Worm (Caenorhabditis elegans) whole organism, L4 larva: Measurements from ENCODE around the gene srh-271.
A peak's percentile ranks its signal among the peaks of the same experiment; 100 is the strongest.

Experiments
- F26F4.8 ChIP-seq: fragments of 200-800 bp; sonication (Bioruptor generic); conservative IDR thresholded peaks from 2 replicates; pipeline ENCODE4 v1.3.6; 2022; ENCODE audit warnings: missing genetic modification characterization, missing compliant biosample characterization
- F37D6.2 ChIP-seq: sonication (generic microtip); optimal IDR thresholded peaks from 2 replicates; lab custom pipeline; 2016; ENCODE audit warnings: mild to moderate bottlenecking, missing genetic modification characterization, missing compliant biosample characterization
- Y105C5A.15 ChIP-seq: fragments of 200-800 bp; sonication (Bioruptor generic); IDR thresholded peaks from 2 replicates; pipeline ENCODE4 v1.3.6; 2022; ENCODE audit warnings: missing genetic modification characterization, missing compliant biosample characterization
- Y5F2A.4 ChIP-seq: fragments of 200-800 bp; sonication (Bioruptor generic); optimal IDR thresholded peaks from 2 replicates; lab custom pipeline; 2018; ENCODE audit warnings: mild to moderate bottlenecking, missing genetic modification characterization, missing compliant biosample characterization
- aha-1 ChIP-seq: fragments of 150-350 bp; peaks from one replicate; lab custom pipeline; 2014; ENCODE audit warnings: missing biosample characterization, missing genetic modification characterization
- aly-2 ChIP-seq: sonication (generic microtip); optimal IDR thresholded peaks from 2 replicates; lab custom pipeline; 2018; ENCODE audit warnings: missing biosample characterization, missing genetic modification characterization
- ces-1 ChIP-seq: fragments of 150-350 bp; sonication (generic microtip); optimal IDR thresholded peaks from 4 replicates; lab custom pipeline; 2014; ENCODE audit warnings: missing biosample characterization, missing genetic modification reagents, missing genetic modification characterization
- cey-2 ChIP-seq: sonication (generic microtip); optimal IDR thresholded peaks from 3 replicates; lab custom pipeline; 2017; ENCODE audit warnings: missing genetic modification characterization, mild to moderate bottlenecking, missing compliant biosample characterization, antibody characterized with exemption, borderline replicate concordance; ENCODE audit not compliant: insufficient read depth
- daf-12 ChIP-seq: fragments of 150-350 bp; optimal IDR thresholded peaks from 2 replicates; lab custom pipeline; 2014; ENCODE audit warnings: missing biosample characterization, missing genetic modification reagents, missing genetic modification characterization
- daf-16 ChIP-seq, 3 experiments: sonication (generic microtip); optimal IDR thresholded peaks; 2 replicates each; lab custom pipeline; 2016 to 2017; ENCODE audit warnings: missing genetic modification characterization in 3 of 3, missing genetic modification reagents in 3 of 3, mild to moderate bottlenecking in 2 of 3, missing compliant biosample characterization in 2 of 3, missing biosample characterization in 1 of 3, moderate library complexity in 1 of 3
- daf-8 ChIP-seq: fragments of 200-800 bp; sonication (Bioruptor generic); IDR thresholded peaks from 2 replicates; pipeline ENCODE4 v1.3.6; 2022; ENCODE audit warnings: missing genetic modification characterization, missing compliant biosample characterization
- dmd-6 ChIP-seq: fragments of 200-800 bp; sonication (Bioruptor generic); IDR thresholded peaks from 2 replicates; pipeline ENCODE4 v1.3.6; 2022; ENCODE audit warnings: missing genetic modification reagents, missing genetic modification characterization, missing compliant biosample characterization
- dmd-9 ChIP-seq: fragments of 200-800 bp; sonication (Bioruptor generic); IDR thresholded peaks from 2 replicates; pipeline ENCODE4 v1.3.6; 2022; ENCODE audit warnings: missing genetic modification reagents, missing genetic modification characterization, missing compliant biosample characterization
- dpl-1 ChIP-seq: fragments of 150-350 bp; optimal IDR thresholded peaks from 2 replicates; lab custom pipeline; 2014; ENCODE audit warnings: missing biosample characterization, missing genetic modification reagents, missing genetic modification characterization
- duxl-1 ChIP-seq: sonication (generic microtip); optimal IDR thresholded peaks from 2 replicates; lab custom pipeline; 2016; ENCODE audit warnings: mild to moderate bottlenecking, missing genetic modification characterization, moderate library complexity, missing compliant biosample characterization; ENCODE audit not compliant: poor library complexity
- egl-43 ChIP-seq: fragments of 200-800 bp; sonication (Bioruptor generic); IDR thresholded peaks from 2 replicates; pipeline ENCODE4 v1.3.6; 2022; ENCODE audit warnings: missing genetic modification reagents, missing genetic modification characterization, missing compliant biosample characterization
- fos-1 ChIP-seq: fragments of 150-350 bp; optimal IDR thresholded peaks from 2 replicates; lab custom pipeline; 2014; ENCODE audit warnings: missing biosample characterization, missing genetic modification characterization
- hlh-11 ChIP-seq: fragments of 200-800 bp; sonication (Bioruptor generic); optimal IDR thresholded peaks from 2 replicates; lab custom pipeline; 2018; ENCODE audit warnings: mild to moderate bottlenecking, missing genetic modification characterization, missing compliant biosample characterization
- lim-7 ChIP-seq: fragments of 200-800 bp; sonication (Bioruptor generic); IDR thresholded peaks from 2 replicates; pipeline ENCODE4 v1.3.6; 2022; ENCODE audit warnings: missing genetic modification characterization, missing compliant biosample characterization
- lin-1 ChIP-seq: fragments of 200-800 bp; sonication (Bioruptor generic); IDR thresholded peaks from 2 replicates; pipeline ENCODE4 v1.3.6; 2022; ENCODE audit warnings: missing genetic modification reagents, missing genetic modification characterization, missing compliant biosample characterization
- lin-38 ChIP-seq: fragments of 200-800 bp; sonication (Bioruptor generic); IDR thresholded peaks from 2 replicates; pipeline ENCODE4 v1.3.6; 2022; ENCODE audit warnings: missing genetic modification reagents, missing genetic modification characterization, missing compliant biosample characterization
- lin-39 ChIP-seq: fragments of 150-350 bp; optimal IDR thresholded peaks from 2 replicates; lab custom pipeline; 2014; ENCODE audit warnings: missing biosample characterization, missing genetic modification reagents, missing genetic modification characterization
- mep-1 ChIP-seq: fragments of 150-350 bp; sonication (generic microtip); optimal IDR thresholded peaks from 3 replicates; lab custom pipeline; 2014; ENCODE audit warnings: missing biosample characterization, missing genetic modification characterization
- mes-2 ChIP-seq: sonication (generic microtip); optimal IDR thresholded peaks from 2 replicates; lab custom pipeline; 2016; ENCODE audit warnings: missing genotype, mild to moderate bottlenecking, missing genetic modification characterization, missing compliant biosample characterization; ENCODE audit not compliant: poor library complexity, severe bottlenecking
- nhr-10 ChIP-seq: fragments of 150-350 bp; optimal IDR thresholded peaks from 2 replicates; lab custom pipeline; 2014; ENCODE audit warnings: missing biosample characterization, missing genetic modification characterization
- nhr-111 ChIP-seq: fragments of 200-800 bp; sonication (Bioruptor generic); optimal IDR thresholded peaks from 2 replicates; lab custom pipeline; 2018; ENCODE audit warnings: mild to moderate bottlenecking, missing genetic modification characterization, missing compliant biosample characterization
- nhr-237 ChIP-seq: sonication (generic microtip); optimal IDR thresholded peaks from 2 replicates; lab custom pipeline; 2017; ENCODE audit warnings: missing biosample characterization, missing genetic modification characterization
- nhr-28 ChIP-seq: fragments of 150-350 bp; optimal IDR thresholded peaks from 2 replicates; lab custom pipeline; 2014; ENCODE audit warnings: missing biosample characterization, missing genetic modification characterization
- rbr-2 ChIP-seq: sonication (generic microtip); optimal IDR thresholded peaks from 2 replicates; lab custom pipeline; 2016; ENCODE audit warnings: missing genotype, missing genetic modification characterization, missing compliant biosample characterization
- saeg-2 ChIP-seq: fragments of 200-800 bp; sonication (Bioruptor generic); IDR thresholded peaks from 2 replicates; pipeline ENCODE4 v1.3.6; 2022; ENCODE audit warnings: missing genetic modification reagents, missing genetic modification characterization, missing compliant biosample characterization
- set-16 ChIP-seq: fragments of 200-800 bp; sonication (Bioruptor generic); IDR thresholded peaks from 2 replicates; pipeline ENCODE4 v1.3.6; 2022; ENCODE audit warnings: missing genetic modification reagents, missing genetic modification characterization, missing compliant biosample characterization
- skn-1 ChIP-seq: fragments of 150-350 bp; optimal IDR thresholded peaks from 2 replicates; lab custom pipeline; 2014; ENCODE audit warnings: missing biosample characterization, missing genetic modification characterization
- snpc-1.2 ChIP-seq: fragments of 200-800 bp; sonication (Bioruptor generic); IDR thresholded peaks from 2 replicates; pipeline ENCODE4 v1.3.6; 2022; ENCODE audit warnings: missing genetic modification reagents, missing genetic modification characterization, missing compliant biosample characterization
- snpc-4 ChIP-seq: fragments of 150-350 bp; optimal IDR thresholded peaks from 2 replicates; lab custom pipeline; 2014; ENCODE audit warnings: missing biosample characterization, missing genetic modification characterization
- unc-130 ChIP-seq: sonication (generic microtip); optimal IDR thresholded peaks from 2 replicates; lab custom pipeline; 2016; ENCODE audit warnings: missing genetic modification reagents, missing genetic modification characterization, missing compliant biosample characterization
- unc-39 ChIP-seq: sonication (generic microtip); optimal IDR thresholded peaks from 2 replicates; lab custom pipeline; 2017; ENCODE audit warnings: missing biosample characterization, missing genetic modification characterization
- unc-62 ChIP-seq, 3 experiments: fragments of 150-350 bp in 1 of 3; sonication (generic microtip); optimal IDR thresholded peaks in 2 of 3; peaks in 1 of 3; 1 replicate in 1 of 3; 2 replicates in 2 of 3; lab custom pipeline; 2014 to 2017; ENCODE audit warnings: missing biosample characterization in 3 of 3, missing genetic modification characterization in 3 of 3, missing genetic modification reagents in 3 of 3, missing genotype in 1 of 3
- vab-7 ChIP-seq: fragments of 200-800 bp; sonication (Bioruptor generic); IDR thresholded peaks from 2 replicates; pipeline ENCODE4 v1.3.6; 2022; ENCODE audit warnings: missing genetic modification reagents, missing genetic modification characterization, missing compliant biosample characterization
- zfp-2 ChIP-seq: sonication (generic microtip); optimal IDR thresholded peaks from 2 replicates; lab custom pipeline; 2016; ENCODE audit warnings: mild to moderate bottlenecking, missing genetic modification characterization, missing compliant biosample characterization
- zfp-3 ChIP-seq: fragments of 200-800 bp; sonication (Bioruptor generic); conservative IDR thresholded peaks from 2 replicates; pipeline ENCODE4 v1.3.6; 2022; ENCODE audit warnings: missing genetic modification reagents, missing genetic modification characterization, missing compliant biosample characterization
- zip-2 ChIP-seq: fragments of 150-350 bp; optimal IDR thresholded peaks from 2 replicates; lab custom pipeline; 2014; ENCODE audit warnings: missing biosample characterization, missing genetic modification characterization

The srh-271 gene

DNA sequence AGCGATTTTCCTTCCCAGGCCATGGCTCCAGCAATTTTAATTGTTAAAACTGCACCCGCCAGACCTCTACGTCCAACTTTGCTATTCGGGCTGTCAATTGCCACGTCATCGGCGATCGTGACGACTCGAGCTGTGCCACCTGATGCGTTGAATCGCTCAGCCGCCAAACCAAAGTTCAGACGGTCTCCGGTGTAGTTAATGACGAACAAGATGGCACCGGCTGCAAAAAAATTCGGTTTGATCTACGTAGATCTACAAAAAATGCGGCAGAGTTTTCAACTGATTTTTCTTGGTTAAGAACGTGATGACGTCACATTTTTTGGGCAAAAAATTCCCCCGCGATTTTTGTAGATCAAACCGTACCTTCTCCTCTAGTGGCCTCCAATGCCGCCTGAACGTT lies 29.2 kb upstream of the srh-271 start:
- TF ChIP-seq rbr-2 (tag; lab: Kevin White, UChicago) (no peak), zfp-2 (no peak), aha-1 (peak; percentile 98)
- TF ChIP-seq, all 104 proteins: peak for 1

DNA sequence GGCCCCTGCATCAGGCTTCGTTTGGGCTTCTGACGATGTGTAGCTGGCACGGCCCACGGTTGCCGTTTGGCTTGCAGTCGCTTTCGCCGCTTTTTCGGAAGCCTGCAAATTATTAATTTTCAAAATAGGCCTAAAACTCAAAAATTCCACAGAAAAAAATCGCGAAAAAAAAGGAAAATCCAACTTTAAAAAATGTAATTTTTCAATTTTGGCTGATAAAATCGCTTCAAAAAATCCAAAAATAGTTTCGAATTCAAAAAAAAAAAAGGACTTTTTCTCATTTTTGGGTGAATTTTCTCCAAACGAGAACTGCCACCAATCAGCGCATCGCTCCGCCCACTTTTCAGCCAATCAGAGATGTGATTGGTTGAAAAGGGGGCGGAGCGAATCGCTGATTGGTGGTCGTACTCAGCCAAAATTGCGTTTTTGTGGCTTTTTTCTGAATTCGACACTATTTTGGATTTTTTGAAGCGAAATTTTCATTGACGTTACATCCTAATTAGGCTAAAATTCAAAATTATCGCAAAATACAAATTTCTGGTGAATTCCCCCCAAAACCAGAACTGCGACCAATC lies 25.5 kb upstream of the srh-271 start:
- TF ChIP-seq zip-2 (no peak), aha-1 (peak; percentile 93), lin-38 (GFP tag; lab: Robert Waterston, UW) (peak; percentile 28; the same call in 1 of the 2 replicates)

ce11 chrV:2646067-2646466 lies 24.3 kb upstream of the srh-271 start:
- TF ChIP-seq egl-43 (0 out of 2 replicates have a peak, but pooled peaks have one; percentile 31), Y105C5A.15 (GFP tag; lab: Robert Waterston, UW) (no peak), set-16 (peak; percentile 87), nhr-111 (GFP tag; lab: Kevin White, UChicago) (no peak), F26F4.8 (GFP tag; lab: Robert Waterston, UW) (no peak), daf-12 (no peak)

DNA sequence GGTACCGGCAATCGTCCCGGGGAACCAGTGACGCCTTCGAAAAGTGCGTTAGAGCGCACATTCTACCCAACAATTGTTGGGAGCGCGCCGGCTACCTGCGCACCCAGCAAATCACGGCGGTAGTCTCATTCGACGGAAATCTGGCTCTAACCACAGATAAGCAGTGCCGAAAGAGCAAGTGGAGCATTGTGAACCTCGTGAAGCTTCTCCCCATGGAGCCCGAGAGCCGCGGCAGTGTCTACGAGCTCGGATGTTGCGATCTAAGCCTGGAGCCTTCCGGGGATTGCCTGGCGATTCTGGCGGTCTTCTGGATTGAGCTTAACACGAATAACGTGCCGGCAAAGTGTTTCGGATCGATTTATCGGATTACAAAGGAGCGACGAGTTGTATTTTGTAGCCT lies 17.7 kb upstream of the srh-271 start:
- TF ChIP-seq mep-1 (no peak), daf-8 (GFP tag; lab: Robert Waterston, UW) (no peak), set-16 (peak; percentile 69), lin-38 (GFP tag; lab: Robert Waterston, UW) (peak; percentile 24; the same call in 1 of the 2 replicates)

ce11 chrV:2639035-2639434 lies 17.3 kb upstream of the srh-271 start, which contains the start of gene W02H5.2:
Gene W02H5.2 (plus strand): TSS chrV:2639335.
- TF ChIP-seq fos-1 (no peak), Y5F2A.4 (GFP tag; lab: Kevin White, UChicago) (no peak), unc-39 (tag; lab: Kevin White, UChicago) (no peak), skn-1 (tag; lab: Kevin White, UChicago) (no peak), lin-39 (tag; lab: Kevin White, UChicago) (no peak), unc-62 (GFP tag; optimal IDR thresholded peaks at IDR 0.05 in 1 of 2; lab: Kevin White, UChicago) (peak in 1 of 2 experiments; percentile 10), unc-62 (tag; optimal IDR thresholded peaks at IDR 0.05; lab: Kevin White, UChicago) (no peak)

DNA sequence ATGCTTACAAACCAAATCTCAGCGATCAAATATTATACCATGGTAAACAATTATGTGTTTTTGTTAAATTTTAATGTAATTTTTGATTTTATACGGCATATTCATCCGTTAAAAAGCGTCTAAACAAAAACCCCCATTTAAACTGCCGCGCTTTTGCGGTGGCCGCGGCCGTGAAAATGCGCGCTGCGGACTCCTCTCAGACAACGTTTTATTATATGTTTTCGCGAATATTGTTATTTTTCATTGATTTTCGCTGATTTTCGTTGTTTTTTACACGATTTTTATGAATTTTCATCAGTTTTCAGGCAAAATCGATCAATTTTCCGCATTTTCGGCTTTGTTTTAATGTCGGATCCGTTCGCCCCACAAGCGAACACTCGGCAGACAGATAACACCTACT lies 16.8 kb upstream of the srh-271 start, which contains the start of gene W02H5.19:
W02H5.19 (plus strand) TSS at position 346 of the 400 bp plus-strand sequence.
- TF ChIP-seq dmd-9 (GFP tag; lab: Robert Waterston, UW), result peak; percentile 90
- no peak for TF ChIP-seq lin-1 (GFP tag; lab: Robert Waterston, UW)
- TF ChIP-seq ces-1, result no peak
- TF ChIP-seq dmd-6 (GFP tag; lab: Robert Waterston, UW), result peak; percentile 73
- TF ChIP-seq mes-2, result peak; percentile 100
- TF ChIP-seq nhr-28 (tag; lab: Kevin White, UChicago), result peak; percentile 27
- peak; percentile 15 to 28 for TF ChIP-seq daf-16 (GFP tag; optimal IDR thresholded peaks at IDR 0.05; lab: Kevin White, UChicago)
- peak; percentile 52 for TF ChIP-seq daf-16 (tag; optimal IDR thresholded peaks at IDR 0.05; lab: Kevin White, UChicago)
- no peak for TF ChIP-seq saeg-2 (GFP tag; lab: Robert Waterston, UW)
- TF ChIP-seq unc-130 (GFP tag; lab: Kevin White, UChicago), result peak; percentile 65
- TF ChIP-seq snpc-1.2 (GFP tag; lab: Robert Waterston, UW), result no peak
- peak; percentile 29 for TF ChIP-seq F37D6.2
- TF ChIP-seq zfp-3 (GFP tag; lab: Robert Waterston, UW), result 0 out of 2 replicates have a peak, but pooled peaks have one; percentile 45
- peak; percentile 90 for TF ChIP-seq duxl-1 (tag; lab: Kevin White, UChicago)
- TF ChIP-seq lim-7, result no peak
- no peak for TF ChIP-seq snpc-4
- TF ChIP-seq nhr-237, result no peak
- peak; percentile 98 for TF ChIP-seq dpl-1 (GFP tag; lab: Kevin White, UChicago)
- TF ChIP-seq nhr-10 (tag; lab: Kevin White, UChicago), result no peak
- TF ChIP-seq vab-7 (GFP tag; lab: Robert Waterston, UW), result peak; percentile 35; the same call in 1 of the 2 replicates
- TF ChIP-seq aly-2 (tag; lab: Kevin White, UChicago), result no peak
- TF ChIP-seq hlh-11 (tag; lab: Kevin White, UChicago), result peak; percentile 65
- TF ChIP-seq cey-2, result no peak
- TF ChIP-seq mep-1, result peak; percentile 67
